Fruit fly (Drosophila melanogaster) whole organism, adult: ENCODE data around the gene B52.
A peak's percentile ranks its signal among the peaks of the same experiment; 100 is the strongest.

Source experiments
- CG11617 ChIP-seq: fragments of 200-800 bp; sonication (Bioruptor generic); optimal IDR thresholded peaks from 2 replicates; lab custom pipeline; 2017; ENCODE audit warnings: mild to moderate bottlenecking, missing biosample characterization, missing genetic modification reagents, missing genetic modification characterization
- CG12768 ChIP-seq: fragments of 200-800 bp; sonication (Bioruptor generic); optimal IDR thresholded peaks from 2 replicates; lab custom pipeline; 2017; ENCODE audit warnings: missing biosample characterization, missing genetic modification characterization, mild to moderate bottlenecking, moderate library complexity, missing genetic modification reagents
- CG14711 ChIP-seq: fragments of 200-800 bp; sonication (Bioruptor generic); optimal IDR thresholded peaks from 2 replicates; lab custom pipeline; 2018; ENCODE audit warnings: missing biosample characterization, mild to moderate bottlenecking, missing genetic modification characterization, moderate library complexity
- CG1620 ChIP-seq: fragments of 200-800 bp; sonication (Bioruptor generic); optimal IDR thresholded peaks from 2 replicates; lab custom pipeline; 2016; ENCODE audit warnings: missing biosample characterization, missing genetic modification characterization
- CG33017 ChIP-seq: fragments of 200-800 bp; sonication (Bioruptor generic); optimal IDR thresholded peaks from 2 replicates; lab custom pipeline; 2018; ENCODE audit warnings: missing biosample characterization, mild to moderate bottlenecking, missing genetic modification characterization, moderate library complexity
- CG5204 ChIP-seq: fragments of 200-800 bp; sonication (Bioruptor generic); optimal IDR thresholded peaks from 2 replicates; lab custom pipeline; 2016; ENCODE audit warnings: missing biosample characterization, missing genetic modification characterization
- CG7045 ChIP-seq: fragments of 200-800 bp; sonication (Bioruptor generic); optimal IDR thresholded peaks from 2 replicates; lab custom pipeline; 2017; ENCODE audit warnings: missing biosample characterization, mild to moderate bottlenecking, missing genetic modification characterization
- CG7101 ChIP-seq: fragments of 200-800 bp; sonication (Bioruptor generic); optimal IDR thresholded peaks from 2 replicates; lab custom pipeline; 2018; ENCODE audit warnings: missing biosample characterization, mild to moderate bottlenecking, missing genetic modification characterization, moderate library complexity
- Clk ChIP-seq: fragments of 200-800 bp; sonication (Bioruptor generic); optimal IDR thresholded peaks from 2 replicates; lab custom pipeline; 2017; ENCODE audit warnings: missing biosample characterization, missing genetic modification characterization
- Crg-1 ChIP-seq: fragments of 200-800 bp; sonication (Bioruptor generic); optimal IDR thresholded peaks from 2 replicates; lab custom pipeline; 2016; ENCODE audit warnings: missing biosample characterization, missing genetic modification characterization
- Hr96 ChIP-seq: fragments of 200-800 bp; sonication (Bioruptor generic); optimal IDR thresholded peaks from 2 replicates; lab custom pipeline; 2016; ENCODE audit warnings: missing biosample characterization, missing genetic modification characterization
- Mnt ChIP-seq: fragments of 200-800 bp; sonication (Bioruptor generic); optimal IDR thresholded peaks from 2 replicates; lab custom pipeline; 2016; ENCODE audit warnings: missing biosample characterization, mild to moderate bottlenecking, missing genetic modification characterization
- bab1 ChIP-seq: fragments of 200-800 bp; sonication (Bioruptor generic); optimal IDR thresholded peaks from 3 replicates; lab custom pipeline; 2019; ENCODE audit warnings: missing biosample characterization, mild to moderate bottlenecking, missing genetic modification characterization, moderate library complexity
- cic ChIP-seq: fragments of 200-800 bp; sonication (Bioruptor generic); optimal IDR thresholded peaks from 2 replicates; lab custom pipeline; 2017; ENCODE audit warnings: missing biosample characterization, mild to moderate bottlenecking, missing genetic modification characterization, moderate library complexity
- cnc ChIP-seq, 2 experiments: fragments of >200 bp; optimal IDR thresholded peaks; 2 replicates each; lab custom pipeline; 2017
- kay ChIP-seq: fragments of 200-800 bp; sonication (Bioruptor generic); peaks from one replicate; lab custom pipeline; 2016; ENCODE audit warnings: missing biosample characterization, missing genetic modification characterization, borderline replicate concordance
- ovo ChIP-seq: fragments of 200-800 bp; sonication (Bioruptor generic); optimal IDR thresholded peaks from 2 replicates; lab custom pipeline; 2016; ENCODE audit warnings: missing biosample characterization, missing genetic modification characterization
- pad ChIP-seq: fragments of 200-800 bp; sonication (Bioruptor generic); optimal IDR thresholded peaks from 3 replicates; lab custom pipeline; 2017; ENCODE audit warnings: missing biosample characterization, missing genetic modification characterization, mild to moderate bottlenecking, moderate library complexity, missing genetic modification reagents
- tj ChIP-seq: fragments of 200-800 bp; sonication (Bioruptor generic); optimal IDR thresholded peaks from 3 replicates; lab custom pipeline; 2017; ENCODE audit warnings: missing biosample characterization, mild to moderate bottlenecking, missing genetic modification characterization, moderate library complexity
- toe ChIP-seq: fragments of 200-800 bp; sonication (Bioruptor generic); optimal IDR thresholded peaks from 2 replicates; lab custom pipeline; 2016; ENCODE audit warnings: missing biosample characterization, missing genetic modification characterization

Gene B52

dm6 chr3R:13644778-13645660 lies 16.1 kb upstream of the B52 start:
- TF ChIP-seq CG5204 (GFP tag; lab: Kevin White, UChicago) = no peak
- TF ChIP-seq kay (GFP tag; lab: Kevin White, UChicago) = peak; percentile 88
- TF ChIP-seq Mnt (GFP tag; lab: Kevin White, UChicago) = peak; percentile 94
- TF ChIP-seq Hr96 (GFP tag; lab: Kevin White, UChicago) = no peak
- peak; percentile 59 for TF ChIP-seq cic (GFP tag; lab: Kevin White, UChicago)
- no peak for TF ChIP-seq CG1620 (GFP tag; lab: Kevin White, UChicago)
- peak; percentile 33 for TF ChIP-seq CG11617 (GFP tag; lab: Kevin White, UChicago)
- TF ChIP-seq Crg-1 (GFP tag; lab: Kevin White, UChicago) = no peak
- TF ChIP-seq Clk (GFP tag; lab: Kevin White, UChicago) = peak; percentile 29
- TF ChIP-seq toe (GFP tag; lab: Kevin White, UChicago) = no peak
- peak; percentile 57 for TF ChIP-seq CG33017 (tag; lab: Kevin White, UChicago)
- peak; percentile 39 for TF ChIP-seq pad
- peak; percentile 68 for TF ChIP-seq bab1
- TF ChIP-seq tj = peak; percentile 39
- TF ChIP-seq CG7101 (tag; lab: Kevin White, UChicago) = peak; percentile 40
- no peak for TF ChIP-seq cnc (optimal IDR thresholded peaks at IDR 0.05; lab: Kevin White, UChicago)
- TF ChIP-seq CG14711 (tag; lab: Kevin White, UChicago) = peak; percentile 97
- peak; percentile 29 for TF ChIP-seq CG12768 (GFP tag; lab: Kevin White, UChicago)
- peak; percentile 32 for TF ChIP-seq CG7045 (GFP tag; lab: Kevin White, UChicago)

DNA sequence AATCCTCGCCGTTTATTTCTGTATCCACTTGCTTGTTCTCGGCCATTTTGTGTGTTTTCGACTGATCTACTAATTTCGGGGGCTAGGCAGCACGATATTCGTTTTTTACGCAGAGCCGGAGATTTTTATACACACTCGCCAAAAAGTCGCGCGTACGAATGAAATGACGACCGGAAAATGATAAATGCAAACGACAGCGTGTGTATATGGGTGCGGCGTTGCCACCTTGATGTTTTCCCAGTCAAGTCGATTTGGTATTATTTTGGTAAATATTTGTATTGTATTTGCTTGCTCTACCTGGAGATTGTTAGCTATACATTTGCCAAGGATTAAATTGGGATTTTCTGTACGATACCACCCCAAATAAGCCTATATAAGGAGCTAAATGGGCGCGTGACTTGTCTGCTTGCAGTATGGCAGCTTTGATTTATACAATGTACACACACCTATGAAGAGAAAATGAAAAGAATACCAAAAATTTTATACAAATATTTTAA lies 15.2 kb upstream of the B52 start, which contains the start of gene sqd:
Gene sqd (minus strand): TSS at position 431 of the 497 bp plus-strand sequence.
- TF ChIP-seq Crg-1 (GFP tag; lab: Kevin White, UChicago) = peak; percentile 49
- TF ChIP-seq toe (GFP tag; lab: Kevin White, UChicago) = no peak
- TF ChIP-seq CG12768 (GFP tag; lab: Kevin White, UChicago) = peak; percentile 70
- no peak for TF ChIP-seq Clk (GFP tag; lab: Kevin White, UChicago)
- peak; percentile 48 for TF ChIP-seq CG33017 (tag; lab: Kevin White, UChicago)
- TF ChIP-seq bab1 = peak; percentile 74
- TF ChIP-seq Mnt (GFP tag; lab: Kevin White, UChicago) = peak; percentile 42
- peak; percentile 46 for TF ChIP-seq cic (GFP tag; lab: Kevin White, UChicago)
- TF ChIP-seq cnc (optimal IDR thresholded peaks at IDR 0.05; lab: Kevin White, UChicago) = no peak
- TF ChIP-seq CG5204 (GFP tag; lab: Kevin White, UChicago) = no peak
- TF ChIP-seq Hr96 (GFP tag; lab: Kevin White, UChicago) = peak; percentile 72
- peak; percentile 55 for TF ChIP-seq CG7045 (GFP tag; lab: Kevin White, UChicago)
- TF ChIP-seq CG14711 (tag; lab: Kevin White, UChicago) = peak; percentile 41
- peak; percentile 30 for TF ChIP-seq ovo
- peak; percentile 31 for TF ChIP-seq pad
- peak; percentile 55 for TF ChIP-seq CG11617 (GFP tag; lab: Kevin White, UChicago)
- TF ChIP-seq CG7101 (tag; lab: Kevin White, UChicago) = peak; percentile 67
- peak; percentile 51 for TF ChIP-seq kay (GFP tag; lab: Kevin White, UChicago)
- peak; percentile 47 for TF ChIP-seq tj
- peak; percentile 46 for TF ChIP-seq CG1620 (GFP tag; lab: Kevin White, UChicago)

DNA sequence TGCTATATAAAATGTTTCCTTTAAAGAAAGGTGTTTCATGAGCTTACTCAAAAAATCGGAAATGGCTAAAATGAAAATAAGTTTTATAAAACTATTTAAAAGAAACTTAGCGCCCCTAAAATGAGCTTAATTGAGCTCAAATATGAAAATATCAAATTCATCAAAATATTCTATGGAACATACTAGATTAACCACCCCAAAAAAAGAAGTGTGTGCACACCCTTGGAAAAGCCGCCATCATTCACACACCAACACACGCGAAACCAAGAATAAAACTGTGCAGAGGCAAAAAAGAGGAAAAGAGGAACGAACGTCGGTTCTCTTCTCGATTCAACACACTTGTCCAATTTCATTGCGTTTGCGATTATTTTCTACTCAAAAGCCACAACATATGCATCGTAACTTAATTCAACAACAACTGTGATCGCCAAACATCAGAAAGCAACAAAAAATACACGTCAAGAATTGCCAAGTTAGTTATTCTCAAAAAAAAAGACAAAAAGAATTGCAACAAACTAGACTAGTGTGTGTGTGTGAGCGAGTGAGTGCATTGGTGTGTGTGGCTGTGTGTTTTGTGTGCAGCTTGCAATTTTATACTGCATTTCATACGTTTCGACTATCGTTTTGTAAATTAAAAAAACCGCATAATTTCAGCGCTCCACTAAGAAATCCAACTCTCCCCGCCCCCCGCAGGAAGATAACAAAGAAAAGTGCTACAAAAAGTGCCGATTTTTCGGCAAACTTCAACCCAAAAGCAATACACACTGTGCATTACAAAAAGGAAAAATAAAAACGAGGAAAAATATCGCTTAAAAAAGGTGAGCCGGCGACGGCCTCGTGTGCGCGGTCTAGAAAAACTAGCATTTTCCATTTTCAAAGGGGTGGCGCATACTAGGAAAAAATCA lies 14.1 kb upstream of the B52 start, which contains the start of gene rin:
Gene rin (plus strand): TSS at position 276 of the 905 bp plus-strand sequence.
- TF ChIP-seq CG33017 (tag; lab: Kevin White, UChicago) = no peak
- TF ChIP-seq Hr96 (GFP tag; lab: Kevin White, UChicago) = no peak
- no peak for TF ChIP-seq CG5204 (GFP tag; lab: Kevin White, UChicago)
- no peak for TF ChIP-seq CG7045 (GFP tag; lab: Kevin White, UChicago)
- TF ChIP-seq ovo = no peak
- TF ChIP-seq CG12768 (GFP tag; lab: Kevin White, UChicago) = peak; percentile 28
- TF ChIP-seq bab1 = peak; percentile 27
- TF ChIP-seq tj = peak; percentile 94
- no peak for TF ChIP-seq CG7101 (tag; lab: Kevin White, UChicago)
- peak; percentile 32 for TF ChIP-seq cic (GFP tag; lab: Kevin White, UChicago)
- TF ChIP-seq pad = peak; percentile 4
- TF ChIP-seq kay (GFP tag; lab: Kevin White, UChicago) = peak; percentile 30
- no peak for TF ChIP-seq Crg-1 (GFP tag; lab: Kevin White, UChicago)
- no peak for TF ChIP-seq CG1620 (GFP tag; lab: Kevin White, UChicago)
- TF ChIP-seq toe (GFP tag; lab: Kevin White, UChicago) = no peak

DNA sequence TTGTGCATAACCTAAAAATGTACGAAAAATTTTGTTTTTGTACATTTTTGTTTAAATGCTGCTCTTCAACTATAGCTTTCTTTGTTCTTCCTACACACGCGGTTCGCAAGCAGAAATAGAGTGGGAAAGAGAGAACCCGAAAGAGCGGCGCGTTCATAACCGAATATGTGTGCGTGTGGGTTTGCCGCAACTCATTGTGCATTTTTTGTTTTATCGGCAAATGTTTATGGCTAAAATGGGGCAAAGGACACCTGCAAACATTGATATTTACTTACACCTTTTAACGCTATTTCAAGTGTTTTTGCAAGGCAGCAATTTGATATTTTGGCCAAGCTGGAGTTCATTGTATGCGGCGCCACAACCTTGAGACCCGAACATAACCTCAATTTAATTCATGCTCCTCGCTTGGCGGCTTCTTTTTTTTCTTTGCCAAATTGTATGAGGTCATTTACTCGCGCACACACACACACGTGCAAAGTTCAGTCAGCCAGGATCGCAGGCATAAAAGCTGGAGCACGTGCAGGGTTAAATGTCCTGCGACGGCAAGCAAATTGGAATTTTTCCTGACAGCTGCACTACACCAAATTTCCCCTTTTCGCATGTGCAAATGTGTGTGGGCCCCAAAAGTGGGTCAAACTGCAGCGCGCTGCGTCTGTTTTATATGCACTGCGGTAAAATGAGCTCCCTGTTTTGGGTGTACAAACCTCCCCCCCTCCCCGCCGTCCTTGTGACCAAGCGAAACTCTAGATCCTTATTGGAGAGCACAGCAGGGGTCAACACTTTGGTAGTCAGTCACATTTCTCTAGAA lies 13.2 kb upstream of the B52 start:
- peak; percentile 38 for TF ChIP-seq pad
- no peak for TF ChIP-seq toe (GFP tag; lab: Kevin White, UChicago)
- no peak for TF ChIP-seq kay (GFP tag; lab: Kevin White, UChicago)
- no peak for TF ChIP-seq CG7045 (GFP tag; lab: Kevin White, UChicago)
